Fruit fly (Drosophila melanogaster) whole organism, embryonic: ENCODE results near the gene SKIP.

Source experiments
- Ada2b ChIP-seq: fragments of 200-800 bp; sonication (Bioruptor generic); IDR thresholded peaks from 2 replicates; pipeline ENCODE4 v1.3.6; 2022; ENCODE audit warnings: missing biosample characterization, missing genetic modification characterization
- Adf1 ChIP-seq: fragments of 200-800 bp; sonication (Bioruptor generic); IDR thresholded peaks from 2 replicates; pipeline ENCODE4 v1.3.6; 2022; ENCODE audit warnings: missing biosample characterization, missing genetic modification characterization
- CG10431 ChIP-seq: fragments of 200-800 bp; sonication (Bioruptor generic); optimal IDR thresholded peaks from 3 replicates; lab custom pipeline; 2018; ENCODE audit warnings: missing biosample characterization, mild to moderate bottlenecking, missing genetic modification characterization
- CG10959 ChIP-seq: fragments of 200-800 bp; sonication (Bioruptor generic); IDR thresholded peaks from 2 replicates; pipeline ENCODE4 v1.3.6; 2022; ENCODE audit warnings: missing biosample characterization, missing genetic modification characterization
- CG15514 ChIP-seq: fragments of 200-800 bp; sonication (Bioruptor generic); optimal IDR thresholded peaks from 3 replicates; lab custom pipeline; 2017; ENCODE audit warnings: missing biosample characterization, missing genetic modification characterization, mild to moderate bottlenecking, moderate library complexity, missing genetic modification reagents
- CG1647 ChIP-seq: fragments of 200-800 bp; sonication (Bioruptor generic); optimal IDR thresholded peaks from 3 replicates; lab custom pipeline; 2016; ENCODE audit warnings: missing biosample characterization, missing genetic modification characterization
- CG16813 ChIP-seq: fragments of 200-800 bp; sonication (Bioruptor generic); IDR thresholded peaks from 3 replicates; pipeline ENCODE4 v1.3.6; 2022; ENCODE audit warnings: missing biosample characterization, missing genetic modification characterization; ENCODE audit not compliant: partially characterized antibody
- CG2116 ChIP-seq: fragments of 200-800 bp; sonication (Bioruptor generic); optimal IDR thresholded peaks from 3 replicates; lab custom pipeline; 2018; ENCODE audit warnings: missing biosample characterization, mild to moderate bottlenecking, missing genetic modification characterization
- CG2889 ChIP-seq: fragments of 200-800 bp; sonication (Bioruptor generic); IDR thresholded peaks from 3 replicates; pipeline ENCODE4 v1.3.6; 2022; ENCODE audit warnings: missing biosample characterization, missing genetic modification characterization
- CG3065 ChIP-seq: fragments of 200-800 bp; sonication (Bioruptor generic); optimal IDR thresholded peaks from 2 replicates; lab custom pipeline; 2016; ENCODE audit warnings: missing biosample characterization, missing genetic modification characterization
- CG31365 ChIP-seq: fragments of 200-800 bp; sonication (Bioruptor generic); optimal IDR thresholded peaks from 2 replicates; lab custom pipeline; 2018; ENCODE audit warnings: missing biosample characterization, mild to moderate bottlenecking, missing genetic modification characterization
- CG3163 ChIP-seq: fragments of 200-800 bp; sonication (Bioruptor generic); optimal IDR thresholded peaks from 3 replicates; lab custom pipeline; 2016; ENCODE audit warnings: missing biosample characterization, missing genetic modification characterization
- CG3281 ChIP-seq: fragments of 200-800 bp; sonication (Bioruptor generic); optimal IDR thresholded peaks from 3 replicates; lab custom pipeline; 2017; ENCODE audit warnings: missing biosample characterization, mild to moderate bottlenecking, missing genetic modification characterization
- CG4328 ChIP-seq: fragments of 200-800 bp; sonication (Bioruptor generic); optimal IDR thresholded peaks from 3 replicates; lab custom pipeline; 2017; ENCODE audit warnings: missing biosample characterization, missing genetic modification reagents, missing genetic modification characterization
- CG43689 ChIP-seq: fragments of 200-800 bp; sonication (Bioruptor generic); IDR thresholded peaks from 2 replicates; pipeline ENCODE4 v1.3.6; 2022; ENCODE audit warnings: missing biosample characterization, missing genetic modification characterization
- CG6175 ChIP-seq: fragments of 200-800 bp; sonication (Bioruptor generic); IDR thresholded peaks from 3 replicates; pipeline ENCODE4 v1.3.6; 2022; ENCODE audit warnings: missing biosample characterization, missing genetic modification characterization
- CG6654 ChIP-seq: fragments of 200-800 bp; sonication (Bioruptor generic); optimal IDR thresholded peaks from 2 replicates; lab custom pipeline; 2017; ENCODE audit warnings: missing biosample characterization, mild to moderate bottlenecking, missing genetic modification characterization
- CG9215 ChIP-seq: fragments of 200-800 bp; sonication (Bioruptor generic); IDR thresholded peaks from 2 replicates; pipeline ENCODE4 v1.3.6; 2022; ENCODE audit warnings: missing biosample characterization, missing genetic modification characterization
- CG9876 ChIP-seq: fragments of 200-800 bp; sonication (Bioruptor generic); optimal IDR thresholded peaks from 2 replicates; lab custom pipeline; 2016; ENCODE audit warnings: missing biosample characterization, missing genetic modification characterization
- CHES-1-like ChIP-seq: fragments of 200-800 bp; sonication (Bioruptor generic); optimal IDR thresholded peaks from 2 replicates; lab custom pipeline; 2016; ENCODE audit warnings: missing biosample characterization, missing genetic modification characterization
- Chrac-16 ChIP-seq: fragments of 200-800 bp; sonication (Bioruptor generic); optimal IDR thresholded peaks from 3 replicates; lab custom pipeline; 2016; ENCODE audit warnings: missing biosample characterization, missing genetic modification characterization
- Deaf1 ChIP-seq: fragments of 200-800 bp; optimal IDR thresholded peaks from 3 replicates; lab custom pipeline; 2019; ENCODE audit warnings: missing biosample characterization, mild to moderate bottlenecking, missing genetic modification characterization, moderate library complexity
- Dll ChIP-seq: fragments of 200-800 bp; sonication (Bioruptor generic); IDR thresholded peaks from 4 replicates; pipeline ENCODE4 v1.3.6; 2022; ENCODE audit warnings: missing biosample characterization, missing genetic modification characterization; ENCODE audit not compliant: partially characterized antibody
- Hey ChIP-seq: fragments of 200-800 bp; sonication (Bioruptor generic); optimal IDR thresholded peaks from 3 replicates; lab custom pipeline; 2018; ENCODE audit warnings: missing biosample characterization, mild to moderate bottlenecking, missing genetic modification characterization
- HmgD ChIP-seq: fragments of 200-800 bp; sonication (Bioruptor generic); optimal IDR thresholded peaks from 3 replicates; lab custom pipeline; 2016; ENCODE audit warnings: missing biosample characterization, missing genetic modification characterization
- Hmx ChIP-seq: fragments of 200-800 bp; sonication (Bioruptor generic); optimal IDR thresholded peaks from 2 replicates; lab custom pipeline; 2016; ENCODE audit warnings: missing biosample characterization, missing genetic modification characterization
- Lim3 ChIP-seq: fragments of 200-800 bp; sonication (Bioruptor generic); IDR thresholded peaks from 2 replicates; pipeline ENCODE4 v1.3.6; 2022; ENCODE audit warnings: missing biosample characterization, missing genetic modification characterization
- Mes4 ChIP-seq: fragments of 200-800 bp; sonication (Bioruptor generic); optimal IDR thresholded peaks from 2 replicates; lab custom pipeline; 2016; ENCODE audit warnings: missing biosample characterization, missing genetic modification characterization
- Nf-YB ChIP-seq: fragments of 200-800 bp; sonication (Bioruptor generic); optimal IDR thresholded peaks from 3 replicates; lab custom pipeline; 2019; ENCODE audit warnings: missing biosample characterization, mild to moderate bottlenecking, missing genetic modification characterization, moderate library complexity
- Scr ChIP-seq: fragments of 200-800 bp; sonication (Bioruptor generic); IDR thresholded peaks from 2 replicates; pipeline ENCODE4 v1.3.6; 2022; ENCODE audit warnings: missing biosample characterization, missing genetic modification characterization; ENCODE audit not compliant: partially characterized antibody
- Sin3A ChIP-seq: fragments of >200 bp; optimal IDR thresholded peaks from 2 replicates; lab custom pipeline; 2018
- Six4 ChIP-seq: fragments of 200-800 bp; sonication (Bioruptor generic); optimal IDR thresholded peaks from 2 replicates; lab custom pipeline; 2016; ENCODE audit warnings: missing biosample characterization, missing genetic modification characterization
- Sox100B ChIP-seq: fragments of 200-800 bp; sonication (Bioruptor generic); optimal IDR thresholded peaks from 3 replicates; lab custom pipeline; 2018; ENCODE audit warnings: missing biosample characterization, mild to moderate bottlenecking, missing genetic modification characterization
- Sox102F ChIP-seq: fragments of 200-800 bp; sonication (Bioruptor generic); optimal IDR thresholded peaks from 2 replicates; lab custom pipeline; 2018; ENCODE audit warnings: missing biosample characterization, mild to moderate bottlenecking, missing genetic modification characterization, moderate library complexity
- Sry-δ ChIP-seq: fragments of 200-800 bp; sonication (Bioruptor generic); optimal IDR thresholded peaks from 2 replicates; lab custom pipeline; 2016; ENCODE audit warnings: missing biosample characterization, missing genetic modification characterization
- ab ChIP-seq: fragments of 200-800 bp; sonication (Bioruptor generic); optimal IDR thresholded peaks from 2 replicates; lab custom pipeline; 2016; ENCODE audit warnings: missing biosample characterization, missing genetic modification characterization
- ase ChIP-seq: fragments of 200-800 bp; sonication (Bioruptor generic); IDR thresholded peaks from 3 replicates; pipeline ENCODE4 v1.3.6; 2022; ENCODE audit warnings: missing biosample characterization, missing genetic modification characterization
- cas ChIP-seq: fragments of 200-800 bp; sonication (Bioruptor generic); IDR thresholded peaks from 2 replicates; pipeline ENCODE4 v1.3.6; 2022; ENCODE audit warnings: missing biosample characterization, missing genetic modification characterization
- croc ChIP-seq: fragments of 200-800 bp; sonication (Bioruptor generic); conservative IDR thresholded peaks from 3 replicates; pipeline ENCODE4 v1.3.6; 2022; ENCODE audit warnings: missing biosample characterization, missing genetic modification characterization
- danr ChIP-seq: fragments of 200-800 bp; sonication (Bioruptor generic); IDR thresholded peaks from 2 replicates; pipeline ENCODE4 v1.3.6; 2022; ENCODE audit warnings: missing biosample characterization, missing genetic modification characterization
- esg ChIP-seq: fragments of 200-800 bp; sonication (Bioruptor generic); conservative IDR thresholded peaks from 2 replicates; pipeline ENCODE4 v1.3.6; 2022; ENCODE audit warnings: missing biosample characterization, missing genetic modification characterization
- gsb-n ChIP-seq: fragments of 200-800 bp; sonication (Bioruptor generic); optimal IDR thresholded peaks from 3 replicates; lab custom pipeline; 2018; ENCODE audit warnings: missing biosample characterization, mild to moderate bottlenecking, missing genetic modification characterization
- hkb ChIP-seq, 2 experiments: fragments of 200-800 bp in 1 of 2; fragments of >200 bp in 1 of 2; sonication (Bioruptor generic) in 1 of 2; IDR thresholded peaks in 1 of 2; optimal IDR thresholded peaks in 1 of 2; 2 replicates each; pipeline versions ENCODE4 v1.3.6 to Lab custom; 2017 to 2022; ENCODE audit warnings: missing biosample characterization in 1 of 2, missing genetic modification characterization in 1 of 2
- jumu ChIP-seq: fragments of 200-800 bp; sonication (Bioruptor generic); optimal IDR thresholded peaks from 3 replicates; lab custom pipeline; 2016; ENCODE audit warnings: missing biosample characterization, missing genetic modification characterization
- mam ChIP-seq: fragments of 200-800 bp; sonication (Bioruptor generic); optimal IDR thresholded peaks from 3 replicates; lab custom pipeline; 2016; ENCODE audit warnings: missing biosample characterization, missing genetic modification characterization
- stc ChIP-seq: fragments of 200-800 bp; sonication (Bioruptor generic); IDR thresholded peaks from 2 replicates; pipeline ENCODE4 v1.3.6; 2022; ENCODE audit warnings: missing biosample characterization, missing genetic modification characterization
- tgo ChIP-seq: fragments of 200-800 bp; sonication (Bioruptor generic); IDR thresholded peaks from 3 replicates; pipeline ENCODE4 v1.3.6; 2022; ENCODE audit warnings: missing biosample characterization, missing genetic modification characterization
- unpg ChIP-seq: fragments of 200-800 bp; sonication (Bioruptor generic); optimal IDR thresholded peaks from 3 replicates; lab custom pipeline; 2018; ENCODE audit warnings: missing biosample characterization, mild to moderate bottlenecking, missing genetic modification characterization, moderate library complexity
- vnd ChIP-seq: fragments of 200-800 bp; sonication (Bioruptor generic); IDR thresholded peaks from 3 replicates; pipeline ENCODE4 v1.3.6; 2022; ENCODE audit warnings: missing biosample characterization, missing genetic modification characterization; ENCODE audit not compliant: partially characterized antibody
- z ChIP-seq: fragments of 200-800 bp; sonication (Bioruptor generic); IDR thresholded peaks from 3 replicates; pipeline ENCODE4 v1.3.6; 2022; ENCODE audit warnings: missing biosample characterization, missing genetic modification characterization

Gene SKIP

DNA sequence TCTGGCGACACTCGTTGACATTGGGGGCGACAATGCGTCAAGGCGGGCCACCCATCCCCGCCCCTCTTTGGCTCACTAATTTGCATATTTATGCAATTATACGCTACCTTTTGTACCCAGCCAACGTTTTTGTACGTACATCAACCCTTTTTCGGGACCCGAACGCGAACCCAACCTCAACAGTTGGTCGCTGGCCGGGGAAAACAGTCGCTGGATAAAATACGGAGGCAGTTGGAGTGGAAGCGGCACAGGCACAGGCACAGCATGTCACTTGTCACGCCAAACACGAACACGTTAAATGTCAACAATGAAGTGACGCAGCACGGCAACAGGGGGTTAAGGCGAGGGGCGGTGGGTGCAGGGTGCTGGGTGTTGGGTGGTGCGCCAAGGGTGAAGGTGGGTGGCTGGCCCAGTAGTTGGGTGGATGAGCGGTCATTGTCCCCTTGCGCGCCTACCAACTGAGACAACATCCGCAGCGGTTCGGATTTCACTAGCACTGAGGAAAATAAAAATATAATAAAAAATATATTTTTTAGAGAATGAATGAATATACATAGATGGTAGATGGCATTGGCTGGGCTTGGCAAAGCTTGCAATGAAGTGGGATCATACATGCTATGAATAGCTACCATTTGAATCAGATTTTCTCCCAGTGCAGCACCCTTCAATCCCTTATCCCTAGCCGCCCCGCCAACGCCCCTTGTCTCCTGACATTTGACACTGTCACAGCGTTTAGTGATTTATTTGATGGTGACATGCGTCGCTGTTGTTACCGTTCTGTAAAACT, 127.2 kb downstream of the SKIP start (continued):
- TF ChIP-seq Ada2b (peak; percentile 24; the same call in 1 of the 2 replicates), ase (GFP tag; lab: Robert Waterston, UW) (no peak), Hmx (GFP tag; lab: Kevin White, UChicago) (no peak), CG6175 (GFP tag; lab: Robert Waterston, UW) (no peak), z (GFP tag; lab: Robert Waterston, UW) (no peak), CG6654 (GFP tag; lab: Kevin White, UChicago) (no peak), danr (GFP tag; lab: Robert Waterston, UW) (peak; percentile 27; the same call in 1 of the 2 replicates), mam (GFP tag; lab: Kevin White, UChicago) (no peak), CG9876 (GFP tag; lab: Kevin White, UChicago) (no peak), Sox102F (GFP tag; lab: Kevin White, UChicago) (peak; percentile 11), CG16813 (GFP tag; lab: Robert Waterston, UW) (no peak), vnd (GFP tag; lab: Robert Waterston, UW) (no peak), Mes4 (GFP tag; lab: Kevin White, UChicago) (no peak), CG15514 (GFP tag; lab: Kevin White, UChicago) (no peak), CG3065 (no peak), unpg (GFP tag; lab: Kevin White, UChicago) (peak; percentile 19), jumu (GFP tag; lab: Kevin White, UChicago) (no peak), esg (GFP tag; lab: Robert Waterston, UW) (no peak), Sry-δ (GFP tag; lab: Kevin White, UChicago) (no peak), CG2116 (GFP tag; lab: Kevin White, UChicago) (no peak), Sox100B (no peak), CG3281 (no peak), Scr (GFP tag; lab: Robert Waterston, UW) (no peak), Sin3A (lab: Kevin White, UChicago) (no peak), Deaf1 (no peak), tgo (GFP tag; lab: Robert Waterston, UW) (peak; percentile 38; the same call in 2 of the 3 replicates), CG3163 (GFP tag; lab: Kevin White, UChicago) (no peak), croc (GFP tag; lab: Robert Waterston, UW) (no peak), cas (no peak), CG43689 (no peak), CG1647 (GFP tag; lab: Kevin White, UChicago) (no peak), hkb (optimal IDR thresholded peaks at IDR 0.05; lab: Kevin White, UChicago) (no peak), hkb (GFP tag; IDR thresholded peaks at IDR 0.05; lab: Robert Waterston, UW) (peak; percentile 53; the same call in 1 of the 2 replicates), CG4328 (GFP tag; lab: Kevin White, UChicago) (no peak), Lim3 (GFP tag; lab: Robert Waterston, UW) (no peak), Dll (GFP tag; lab: Robert Waterston, UW) (no peak), Nf-YB (GFP tag; lab: Kevin White, UChicago) (no peak), CG10959 (GFP tag; lab: Robert Waterston, UW) (peak; percentile 22; the same call in 1 of the 2 replicates), CG10431 (GFP tag; lab: Kevin White, UChicago) (no peak), Adf1 (GFP tag; lab: Robert Waterston, UW) (no peak), Hey (peak; percentile 59), Six4 (GFP tag; lab: Kevin White, UChicago) (no peak), CG2889 (GFP tag; lab: Robert Waterston, UW) (no peak), CHES-1-like (no peak), CG9215 (GFP tag; lab: Robert Waterston, UW) (peak; percentile 6; the same call in 1 of the 2 replicates), CG31365 (tag; lab: Kevin White, UChicago) (no peak), Chrac-16 (GFP tag; lab: Kevin White, UChicago) (no peak), ab (GFP tag; lab: Kevin White, UChicago) (no peak), HmgD (GFP tag; lab: Kevin White, UChicago) (no peak), gsb-n (tag; lab: Kevin White, UChicago) (no peak), stc (GFP tag; lab: Robert Waterston, UW) (0 out of 2 replicates have a peak, but pooled peaks have one; percentile 31)
